Worm (Caenorhabditis elegans) whole organism, midembryonic: ENCODE data around the gene idi-1.

Source experiments
- T22C8.4 ChIP-seq: fragments of 200-800 bp; sonication (Bioruptor generic); IDR thresholded peaks from 2 replicates; pipeline ENCODE4 v1.3.6; 2022; ENCODE audit warnings: missing genetic modification characterization, missing compliant biosample characterization
- cog-1 ChIP-seq: sonication (generic microtip); optimal IDR thresholded peaks from 2 replicates; lab custom pipeline; 2016; ENCODE audit warnings: missing genetic modification characterization, missing compliant biosample characterization
- flt-1 ChIP-seq: fragments of 200-800 bp; sonication (Bioruptor generic); IDR thresholded peaks from 2 replicates; pipeline ENCODE4 v1.3.6; 2022; ENCODE audit warnings: missing genetic modification characterization, missing compliant biosample characterization
- klf-2 ChIP-seq: fragments of 200-800 bp; sonication (Bioruptor generic); conservative IDR thresholded peaks from 2 replicates; pipeline ENCODE4 v1.3.6; 2022; ENCODE audit warnings: missing genetic modification reagents, missing genetic modification characterization, missing compliant biosample characterization
- med-1 ChIP-seq: sonication (generic microtip); optimal IDR thresholded peaks from 2 replicates; lab custom pipeline; 2017; ENCODE audit warnings: missing genetic modification characterization, mild to moderate bottlenecking, missing compliant biosample characterization, antibody characterized with exemption, missing genetic modification reagents; ENCODE audit not compliant: insufficient read depth
- ref-1 ChIP-seq: fragments of 200-800 bp; sonication (Bioruptor generic); conservative IDR thresholded peaks from 2 replicates; pipeline ENCODE4 v1.3.6; 2022; ENCODE audit warnings: missing genetic modification reagents, missing genetic modification characterization, missing compliant biosample characterization
- tab-1 ChIP-seq: fragments of 200-800 bp; sonication (Bioruptor generic); IDR thresholded peaks from 2 replicates; pipeline ENCODE4 v1.3.6; 2022; ENCODE audit warnings: missing genetic modification characterization, missing compliant biosample characterization
- ztf-23 ChIP-seq: fragments of 200-800 bp; sonication (Bioruptor generic); IDR thresholded peaks from 2 replicates; pipeline ENCODE4 v1.3.6; 2022; ENCODE audit warnings: missing genetic modification reagents, missing genetic modification characterization, missing compliant biosample characterization
- ztf-29 ChIP-seq: fragments of 200-800 bp; sonication (Bioruptor generic); IDR thresholded peaks from 2 replicates; pipeline ENCODE4 v1.3.6; 2022; ENCODE audit warnings: missing genetic modification reagents, missing genetic modification characterization, missing compliant biosample characterization

idi-1 gene

DNA sequence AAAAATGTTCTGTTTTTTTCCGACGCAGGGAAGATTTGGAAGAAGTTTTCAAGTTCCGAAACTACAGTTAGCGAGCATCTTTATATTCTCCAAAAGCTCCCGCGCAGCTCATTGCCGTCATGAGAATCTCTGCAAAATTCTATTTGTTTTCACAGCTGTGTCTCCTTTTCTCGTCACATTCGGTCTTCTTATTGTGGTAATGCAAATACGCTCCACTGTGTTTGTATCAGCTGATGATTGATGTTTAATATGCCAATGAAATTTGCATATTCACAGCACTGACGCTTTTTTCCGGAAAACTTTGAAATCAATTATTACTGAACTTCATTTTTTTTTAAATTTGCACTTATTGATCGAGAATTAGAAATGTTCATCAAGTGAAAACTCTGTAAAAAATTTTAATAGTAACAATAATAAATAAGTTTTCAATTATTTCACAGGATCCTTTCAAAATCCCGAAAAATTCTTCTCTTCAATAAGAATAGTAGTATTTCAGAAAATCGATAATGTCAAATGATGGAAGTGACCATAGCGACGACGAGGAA lies 1.6 kb downstream of the idi-1 start, which contains the start of gene K06H7.2:
Gene K06H7.2 (plus strand): TSS at position 495 of the 545 bp plus-strand sequence.
- TF ChIP-seq cog-1 (peak; percentile 48), ref-1 (GFP tag; lab: Robert Waterston, UW) (no peak), flt-1 (GFP tag; lab: Robert Waterston, UW) (0 out of 2 replicates have a peak, but pooled peaks have one; percentile 40)

DNA sequence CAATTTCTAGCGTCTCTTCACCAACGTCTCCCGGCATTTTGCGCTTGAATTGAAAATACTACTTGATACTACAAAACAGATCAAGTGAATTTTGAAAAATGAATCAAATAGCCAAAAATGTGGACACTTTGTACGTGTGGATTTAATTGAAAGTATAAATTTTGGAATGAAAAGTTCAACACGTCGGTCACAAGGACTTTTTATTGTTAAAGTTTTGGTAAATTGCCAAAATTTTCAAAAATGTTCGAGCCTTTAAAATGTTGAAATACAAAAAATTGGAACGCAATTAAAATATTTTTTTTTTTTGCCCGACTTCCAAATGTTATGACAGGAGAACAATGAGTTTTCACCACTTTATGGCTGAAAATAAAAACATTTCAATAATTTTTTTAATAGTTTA lies 6.6 kb downstream of the idi-1 start, which contains the start of gene K06H7.8:
Gene K06H7.8 (minus strand): TSS at position 101 of the 400 bp plus-strand sequence.
- TF ChIP-seq ztf-29 (GFP tag; lab: Robert Waterston, UW) (no peak), T22C8.4 (GFP tag; lab: Robert Waterston, UW) (no peak), med-1 (GFP tag; lab: Kevin White, UChicago) (no peak), ref-1 (GFP tag; lab: Robert Waterston, UW) (no peak), flt-1 (GFP tag; lab: Robert Waterston, UW) (no peak), cog-1 (no peak), klf-2 (GFP tag; lab: Robert Waterston, UW) (no peak), tab-1 (GFP tag; lab: Robert Waterston, UW) (no peak), ztf-23 (no peak)

ce11 chrIII:8099022-8099421 lies 7.5 kb downstream of the idi-1 start, which contains the start of gene K06H7.1:
Gene K06H7.1 (plus strand): TSS chrIII:8099322.
- TF ChIP-seq T22C8.4 (GFP tag; lab: Robert Waterston, UW) = no peak
- TF ChIP-seq flt-1 (GFP tag; lab: Robert Waterston, UW) = no peak

- TF ChIP-seq ztf-29 (GFP tag; lab: Robert Waterston, UW) (no peak), cog-1 (no peak), ztf-23 (no peak), med-1 (GFP tag; lab: Kevin White, UChicago) (no peak), flt-1 (GFP tag; lab: Robert Waterston, UW) (no peak), tab-1 (GFP tag; lab: Robert Waterston, UW) (no peak), klf-2 (GFP tag; lab: Robert Waterston, UW) (no peak)
Measured at ce11 chrIII:8100960-8101359, 9.5 kb downstream of the idi-1 start, which contains the start of gene plk-1. Gene plk-1 (plus strand): TSS chrIII:8101348.

ce11 chrIII:8105771-8106170 lies 14.3 kb downstream of the idi-1 start:
- no peak for TF ChIP-seq med-1 (GFP tag; lab: Kevin White, UChicago)
- TF ChIP-seq ref-1 (GFP tag; lab: Robert Waterston, UW) = no peak
- TF ChIP-seq tab-1 (GFP tag; lab: Robert Waterston, UW) = no peak
- no peak for TF ChIP-seq cog-1
- no peak for TF ChIP-seq ztf-29 (GFP tag; lab: Robert Waterston, UW)
- no peak for TF ChIP-seq ztf-23

DNA sequence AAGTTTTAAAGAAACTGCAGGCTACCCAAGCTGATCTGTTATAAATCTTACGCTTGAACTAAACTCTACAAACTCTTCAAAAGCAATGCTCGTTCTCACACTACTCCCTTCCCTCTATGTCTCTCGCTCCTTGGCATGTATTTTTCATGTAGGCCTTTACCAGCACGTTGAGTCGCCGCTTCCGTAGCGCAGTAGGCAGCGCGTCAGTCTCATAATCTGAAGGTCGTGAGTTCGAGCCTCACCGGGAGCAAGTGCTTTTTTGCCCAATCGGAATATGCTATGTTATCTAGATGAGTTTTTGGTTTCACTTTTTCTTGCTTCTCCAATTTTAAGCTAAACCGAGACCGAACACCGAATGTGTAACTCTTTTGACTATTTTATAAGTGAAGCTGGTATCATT lies 15.0 kb downstream of the idi-1 start:
- TF ChIP-seq flt-1 (GFP tag; lab: Robert Waterston, UW) (peak; percentile 92), ztf-23 (peak; percentile 89), med-1 (GFP tag; lab: Kevin White, UChicago) (peak; percentile 37), ref-1 (GFP tag; lab: Robert Waterston, UW) (peak; percentile 73), ztf-29 (GFP tag; lab: Robert Waterston, UW) (peak; percentile 86), klf-2 (GFP tag; lab: Robert Waterston, UW) (peak; percentile 78), T22C8.4 (GFP tag; lab: Robert Waterston, UW) (peak; percentile 83), tab-1 (GFP tag; lab: Robert Waterston, UW) (peak; percentile 89), cog-1 (peak; percentile 45)

ce11 chrIII:8108490-8108889 lies 17.0 kb downstream of the idi-1 start, which contains the start of gene C14B9.3:
Gene C14B9.3 (plus strand): TSS chrIII:8108790.
- TF ChIP-seq ztf-29 (GFP tag; lab: Robert Waterston, UW) = no peak
- TF ChIP-seq T22C8.4 (GFP tag; lab: Robert Waterston, UW) = no peak
- no peak for TF ChIP-seq ztf-23
- TF ChIP-seq klf-2 (GFP tag; lab: Robert Waterston, UW) = no peak
- no peak for TF ChIP-seq cog-1
- no peak for TF ChIP-seq tab-1 (GFP tag; lab: Robert Waterston, UW)
- TF ChIP-seq ref-1 (GFP tag; lab: Robert Waterston, UW) = no peak
- TF ChIP-seq med-1 (GFP tag; lab: Kevin White, UChicago) = no peak

- TF ChIP-seq flt-1 (GFP tag; lab: Robert Waterston, UW) (peak; percentile 94), ref-1 (GFP tag; lab: Robert Waterston, UW) (peak; percentile 83), ztf-23 (peak; percentile 91), med-1 (GFP tag; lab: Kevin White, UChicago) (peak; percentile 44), ztf-29 (GFP tag; lab: Robert Waterston, UW) (peak; percentile 77), cog-1 (peak; percentile 86), T22C8.4 (GFP tag; lab: Robert Waterston, UW) (peak; percentile 83), klf-2 (GFP tag; lab: Robert Waterston, UW) (peak; percentile 75; the same call in 1 of the 2 replicates), tab-1 (GFP tag; lab: Robert Waterston, UW) (peak; percentile 89)
Measured at ce11 chrIII:8109459-8110057, 18.1 kb downstream of the idi-1 start.

DNA sequence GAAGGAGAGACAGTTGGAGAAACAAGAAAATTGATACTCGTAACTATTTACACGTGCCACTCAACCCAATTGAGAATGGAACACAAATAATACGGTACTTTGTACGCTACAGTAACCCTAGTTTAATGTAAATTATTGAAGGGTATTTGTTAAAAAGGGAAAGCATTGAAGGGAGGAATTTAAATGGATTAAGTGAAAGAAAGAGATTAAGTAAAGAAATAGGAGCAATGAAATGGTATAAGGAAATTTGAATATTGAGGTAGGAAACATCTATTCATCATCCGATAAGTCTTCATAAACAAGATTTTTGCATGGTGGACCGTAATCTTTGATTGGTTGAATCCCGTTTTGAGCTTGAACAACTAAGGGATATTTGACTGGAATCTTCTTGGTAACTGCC lies 19.8 kb downstream of the idi-1 start:
- no peak for TF ChIP-seq T22C8.4 (GFP tag; lab: Robert Waterston, UW)
- no peak for TF ChIP-seq tab-1 (GFP tag; lab: Robert Waterston, UW)
- no peak for TF ChIP-seq ref-1 (GFP tag; lab: Robert Waterston, UW)
- no peak for TF ChIP-seq flt-1 (GFP tag; lab: Robert Waterston, UW)
- TF ChIP-seq cog-1 = no peak
- TF ChIP-seq klf-2 (GFP tag; lab: Robert Waterston, UW) = no peak
- no peak for TF ChIP-seq med-1 (GFP tag; lab: Kevin White, UChicago)
- TF ChIP-seq ztf-29 (GFP tag; lab: Robert Waterston, UW) = no peak
- TF ChIP-seq ztf-23 = no peak
